Worm (Caenorhabditis elegans) whole organism, L4 larva: ENCODE measurements around the gene C06E1.11.

Experiments
- F37D6.2 ChIP-seq: sonication (generic microtip); optimal IDR thresholded peaks from 2 replicates; lab custom pipeline; 2016; ENCODE audit warnings: mild to moderate bottlenecking, missing genetic modification characterization, missing compliant biosample characterization
- F44E2.7 ChIP-seq: fragments of 200-800 bp; sonication (Bioruptor generic); IDR thresholded peaks from 2 replicates; pipeline ENCODE4 v2.1.2; 2022; ENCODE audit warnings: missing genetic modification characterization, missing compliant biosample characterization
- Y5F2A.4 ChIP-seq: fragments of 200-800 bp; sonication (Bioruptor generic); optimal IDR thresholded peaks from 2 replicates; lab custom pipeline; 2018; ENCODE audit warnings: mild to moderate bottlenecking, missing genetic modification characterization, missing compliant biosample characterization
- ZK337.2 ChIP-seq: fragments of 200-800 bp; sonication (Bioruptor generic); IDR thresholded peaks from 2 replicates; pipeline ENCODE4 v1.3.6; 2022; ENCODE audit warnings: missing genetic modification reagents, missing genetic modification characterization, missing compliant biosample characterization
- ceh-44 ChIP-seq: fragments of 200-800 bp; sonication (Bioruptor generic); IDR thresholded peaks from 2 replicates; pipeline ENCODE4 v1.3.6; 2022; ENCODE audit warnings: missing genetic modification reagents, missing genetic modification characterization, missing compliant biosample characterization
- ces-1 ChIP-seq: fragments of 150-350 bp; sonication (generic microtip); optimal IDR thresholded peaks from 4 replicates; lab custom pipeline; 2014; ENCODE audit warnings: missing biosample characterization, missing genetic modification reagents, missing genetic modification characterization
- daf-12 ChIP-seq: fragments of 150-350 bp; optimal IDR thresholded peaks from 2 replicates; lab custom pipeline; 2014; ENCODE audit warnings: missing biosample characterization, missing genetic modification reagents, missing genetic modification characterization
- dmd-8 ChIP-seq: fragments of 200-800 bp; sonication (Bioruptor generic); IDR thresholded peaks from 2 replicates; pipeline ENCODE4 v1.3.6; 2022; ENCODE audit warnings: missing genetic modification characterization, missing compliant biosample characterization
- dmd-9 ChIP-seq: fragments of 200-800 bp; sonication (Bioruptor generic); IDR thresholded peaks from 2 replicates; pipeline ENCODE4 v1.3.6; 2022; ENCODE audit warnings: missing genetic modification reagents, missing genetic modification characterization, missing compliant biosample characterization
- dpl-1 ChIP-seq: fragments of 150-350 bp; optimal IDR thresholded peaks from 2 replicates; lab custom pipeline; 2014; ENCODE audit warnings: missing biosample characterization, missing genetic modification reagents, missing genetic modification characterization
- fkh-10 ChIP-seq: fragments of 150-350 bp; optimal IDR thresholded peaks from 2 replicates; lab custom pipeline; 2014; ENCODE audit warnings: missing biosample characterization, missing genetic modification reagents, missing genetic modification characterization
- gei-8 ChIP-seq: fragments of 200-800 bp; sonication (Bioruptor generic); optimal IDR thresholded peaks from 2 replicates; lab custom pipeline; 2018; ENCODE audit warnings: mild to moderate bottlenecking, missing genetic modification characterization, missing compliant biosample characterization
- hlh-11 ChIP-seq: fragments of 200-800 bp; sonication (Bioruptor generic); optimal IDR thresholded peaks from 2 replicates; lab custom pipeline; 2018; ENCODE audit warnings: mild to moderate bottlenecking, missing genetic modification characterization, missing compliant biosample characterization
- lin-13 ChIP-seq: fragments of 150-350 bp; optimal IDR thresholded peaks from 2 replicates; lab custom pipeline; 2014; ENCODE audit warnings: missing biosample characterization, missing genetic modification reagents, missing genetic modification characterization
- lin-29 ChIP-seq: fragments of 200-800 bp; sonication (Bioruptor generic); IDR thresholded peaks from 2 replicates; pipeline ENCODE4 v1.3.6; 2022; ENCODE audit warnings: missing genetic modification reagents, missing genetic modification characterization, missing compliant biosample characterization
- lin-38 ChIP-seq: fragments of 200-800 bp; sonication (Bioruptor generic); IDR thresholded peaks from 2 replicates; pipeline ENCODE4 v1.3.6; 2022; ENCODE audit warnings: missing genetic modification reagents, missing genetic modification characterization, missing compliant biosample characterization
- lir-3 ChIP-seq: sonication (generic microtip); optimal IDR thresholded peaks from 2 replicates; lab custom pipeline; 2016; ENCODE audit warnings: mild to moderate bottlenecking, missing genetic modification characterization, missing compliant biosample characterization
- lsy-2 ChIP-seq, 2 experiments: fragments of 150-350 bp in 1 of 2; sonication (generic microtip) in 1 of 2; optimal IDR thresholded peaks; 2 replicates each; lab custom pipeline; 2014 to 2017; ENCODE audit warnings: missing biosample characterization in 2 of 2, missing genetic modification characterization in 2 of 2
- mep-1 ChIP-seq: fragments of 150-350 bp; sonication (generic microtip); optimal IDR thresholded peaks from 3 replicates; lab custom pipeline; 2014; ENCODE audit warnings: missing biosample characterization, missing genetic modification characterization
- mxl-2 ChIP-seq: fragments of 200-800 bp; sonication (Bioruptor generic); conservative IDR thresholded peaks from 2 replicates; pipeline ENCODE4 v1.3.6; 2022; ENCODE audit warnings: missing genetic modification reagents, missing genetic modification characterization, missing compliant biosample characterization
- mxl-3 ChIP-seq: fragments of 200-800 bp; sonication (Bioruptor generic); optimal IDR thresholded peaks from 2 replicates; lab custom pipeline; 2018; ENCODE audit warnings: mild to moderate bottlenecking, missing genetic modification characterization, missing compliant biosample characterization
- nhr-10 ChIP-seq: fragments of 150-350 bp; optimal IDR thresholded peaks from 2 replicates; lab custom pipeline; 2014; ENCODE audit warnings: missing biosample characterization, missing genetic modification characterization
- nhr-25 ChIP-seq: sonication (generic microtip); optimal IDR thresholded peaks from 2 replicates; lab custom pipeline; 2017; ENCODE audit warnings: missing genetic modification characterization, mild to moderate bottlenecking, missing compliant biosample characterization, antibody characterized with exemption, moderate library complexity, borderline replicate concordance; ENCODE audit not compliant: insufficient read depth
- nhr-28 ChIP-seq: fragments of 150-350 bp; optimal IDR thresholded peaks from 2 replicates; lab custom pipeline; 2014; ENCODE audit warnings: missing biosample characterization, missing genetic modification characterization
- nhr-41 ChIP-seq: fragments of 200-800 bp; sonication (Bioruptor generic); IDR thresholded peaks from 2 replicates; pipeline ENCODE4 v1.3.6; 2022; ENCODE audit warnings: missing genetic modification reagents, missing genetic modification characterization, missing compliant biosample characterization
- nhr-42 ChIP-seq: fragments of 200-800 bp; sonication (Bioruptor generic); IDR thresholded peaks from 2 replicates; pipeline ENCODE4 v1.3.6; 2022; ENCODE audit warnings: missing genetic modification characterization, missing compliant biosample characterization
- nhr-48 ChIP-seq: sonication (generic microtip); optimal IDR thresholded peaks from 2 replicates; lab custom pipeline; 2016; ENCODE audit warnings: mild to moderate bottlenecking, missing genetic modification characterization, missing compliant biosample characterization
- nhr-76 ChIP-seq: fragments of 150-350 bp; optimal IDR thresholded peaks from 2 replicates; lab custom pipeline; 2014; ENCODE audit warnings: missing biosample characterization, missing genetic modification characterization
- nhr-77 ChIP-seq: fragments of 150-350 bp; optimal IDR thresholded peaks from 2 replicates; lab custom pipeline; 2014; ENCODE audit warnings: missing biosample characterization, missing genetic modification characterization
- pha-4 ChIP-seq, 2 experiments: fragments of 150-350 bp in 1 of 2; fragments of 200-800 bp in 1 of 2; sonication (Bioruptor generic) in 1 of 2; IDR thresholded peaks in 1 of 2; optimal IDR thresholded peaks in 1 of 2; 2 replicates each; pipeline versions ENCODE4 v1.3.6 to Lab custom; 2014 to 2022; ENCODE audit warnings: missing genetic modification characterization in 2 of 2, missing genetic modification reagents in 2 of 2, missing biosample characterization in 1 of 2, missing compliant biosample characterization in 1 of 2
- pqm-1 ChIP-seq: sonication (generic microtip); optimal IDR thresholded peaks from 2 replicates; lab custom pipeline; 2017; ENCODE audit warnings: missing biosample characterization, missing genetic modification characterization
- rbr-2 ChIP-seq: sonication (generic microtip); optimal IDR thresholded peaks from 2 replicates; lab custom pipeline; 2016; ENCODE audit warnings: missing genotype, missing genetic modification characterization, missing compliant biosample characterization
- saeg-2 ChIP-seq: fragments of 200-800 bp; sonication (Bioruptor generic); IDR thresholded peaks from 2 replicates; pipeline ENCODE4 v1.3.6; 2022; ENCODE audit warnings: missing genetic modification reagents, missing genetic modification characterization, missing compliant biosample characterization
- snpc-1.2 ChIP-seq: fragments of 200-800 bp; sonication (Bioruptor generic); IDR thresholded peaks from 2 replicates; pipeline ENCODE4 v1.3.6; 2022; ENCODE audit warnings: missing genetic modification reagents, missing genetic modification characterization, missing compliant biosample characterization
- spr-1 ChIP-seq: sonication (generic microtip); optimal IDR thresholded peaks from 2 replicates; lab custom pipeline; 2016; ENCODE audit warnings: mild to moderate bottlenecking, missing genetic modification characterization, missing compliant biosample characterization
- unc-39 ChIP-seq: sonication (generic microtip); optimal IDR thresholded peaks from 2 replicates; lab custom pipeline; 2017; ENCODE audit warnings: missing biosample characterization, missing genetic modification characterization
- unc-62 ChIP-seq, 3 experiments: fragments of 150-350 bp in 1 of 3; sonication (generic microtip); optimal IDR thresholded peaks in 2 of 3; peaks in 1 of 3; 1 replicate in 1 of 3; 2 replicates in 2 of 3; lab custom pipeline; 2014 to 2017; ENCODE audit warnings: missing biosample characterization in 3 of 3, missing genetic modification characterization in 3 of 3, missing genetic modification reagents in 3 of 3, missing genotype in 1 of 3
- vab-7 ChIP-seq: fragments of 200-800 bp; sonication (Bioruptor generic); IDR thresholded peaks from 2 replicates; pipeline ENCODE4 v1.3.6; 2022; ENCODE audit warnings: missing genetic modification reagents, missing genetic modification characterization, missing compliant biosample characterization
- ztf-7 ChIP-seq: fragments of 150-350 bp; optimal IDR thresholded peaks from 2 replicates; lab custom pipeline; 2014; ENCODE audit warnings: missing biosample characterization, missing genetic modification characterization

The C06E1.11 gene

DNA sequence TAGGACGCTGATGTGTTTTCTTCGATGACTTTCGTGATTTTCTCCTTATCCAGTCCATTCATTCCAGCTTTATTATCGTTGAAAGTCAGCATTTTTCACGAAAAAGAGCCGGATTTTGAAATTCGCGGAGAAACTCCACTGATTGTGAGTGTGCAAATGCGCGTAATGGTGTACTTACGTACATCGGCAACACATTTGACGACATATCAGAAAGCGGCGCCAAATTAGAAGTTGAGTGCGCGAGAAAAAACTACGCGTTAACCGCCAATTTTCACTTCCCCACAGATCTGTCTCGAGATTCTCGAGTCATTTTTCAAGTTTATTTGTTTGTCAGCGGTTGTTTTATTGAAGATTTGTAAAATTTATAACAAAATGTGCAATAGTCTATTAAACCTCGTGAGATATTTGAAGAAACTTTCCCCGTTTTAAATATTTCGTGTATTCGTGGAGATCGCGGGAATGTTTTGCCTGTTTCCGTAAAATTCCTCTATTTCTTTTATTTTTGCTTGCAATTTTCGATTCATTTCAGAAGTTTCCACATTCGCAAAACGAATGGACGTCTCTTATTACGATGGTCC is 12.0 kb upstream of the C06E1.11 start, which contains the start of the genes polk-1 and gpr-1:
polk-1 (minus strand) TSS at position 186 of the 578 bp plus-strand sequence.
gpr-1 (plus strand) TSS at position 528 of the 578 bp plus-strand sequence.
- TF ChIP-seq nhr-42 (GFP tag; lab: Robert Waterston, UW) (no peak), F37D6.2 (tag; lab: Kevin White, UChicago) (no peak), lin-38 (peak; percentile 54), nhr-10 (tag; lab: Kevin White, UChicago) (no peak), lsy-2 (tag; optimal IDR thresholded peaks at IDR 0.05; lab: Kevin White, UChicago) (no peak), dpl-1 (peak; percentile 72), F44E2.7 (GFP tag; lab: Robert Waterston, UW) (no peak), saeg-2 (GFP tag; lab: Robert Waterston, UW) (no peak), lin-13 (GFP tag; lab: Kevin White, UChicago) (peak; percentile 3), hlh-11 (no peak), daf-12 (tag; lab: Kevin White, UChicago) (no peak), mxl-3 (GFP tag; lab: Kevin White, UChicago) (no peak), nhr-41 (GFP tag; lab: Robert Waterston, UW) (no peak), nhr-25 (tag; lab: Kevin White, UChicago) (no peak), dmd-8 (GFP tag; lab: Robert Waterston, UW) (no peak), mep-1 (tag; lab: Kevin White, UChicago) (no peak)

DNA sequence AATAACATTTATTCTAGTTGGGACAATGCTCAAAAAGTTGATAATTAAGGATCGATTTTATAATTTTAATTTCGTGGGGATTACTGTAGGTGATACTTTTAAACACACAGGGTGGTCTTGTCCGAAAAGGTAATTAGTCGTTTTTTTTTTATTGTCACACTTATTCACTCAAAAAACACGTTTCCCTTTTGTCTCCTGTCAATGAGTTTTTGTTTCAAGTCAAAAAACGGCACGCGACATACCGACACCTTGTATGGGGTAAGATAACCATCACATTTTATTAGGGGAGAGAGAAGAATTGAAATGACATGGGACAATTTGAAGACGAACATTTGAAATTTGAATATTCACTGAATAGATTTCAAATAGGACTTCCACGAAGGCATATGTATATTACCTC is 8.6 kb upstream of the C06E1.11 start:
- TF ChIP-seq lin-29 (no peak), unc-62 (GFP tag; optimal IDR thresholded peaks at IDR 0.05 in 1 of 2; lab: Kevin White, UChicago) (peak in 1 of 2 experiments; percentile 51), unc-62 (tag; optimal IDR thresholded peaks at IDR 0.05; lab: Kevin White, UChicago) (no peak), nhr-76 (tag; lab: Kevin White, UChicago) (no peak)
- TF ChIP-seq, all 104 proteins: peak for 1

DNA sequence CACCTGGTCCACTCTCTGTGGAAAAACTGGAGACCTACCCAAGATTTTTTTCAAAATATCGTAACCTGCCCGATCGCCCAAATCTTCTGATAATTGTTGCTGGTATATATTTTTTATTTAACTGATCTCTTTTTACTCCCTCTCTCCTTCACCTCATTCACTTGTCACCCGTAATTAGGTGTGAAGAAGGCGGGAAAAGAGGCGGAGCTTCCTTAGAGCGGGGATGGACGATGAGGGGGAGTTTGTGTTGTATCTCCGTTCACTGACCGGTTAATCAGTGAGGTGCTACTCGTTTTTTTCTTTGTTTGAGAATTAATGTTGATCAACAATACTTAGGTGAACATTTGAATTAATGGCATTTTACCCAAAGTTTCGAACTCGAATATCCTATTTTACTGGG is 5.9 kb upstream of the C06E1.11 start, which contains the start of gene ceh-16:
ceh-16 (plus strand) TSS at position 301 of the 400 bp plus-strand sequence.
- TF ChIP-seq lir-3: no peak
- TF ChIP-seq dpl-1: no peak
- TF ChIP-seq vab-7 (GFP tag; lab: Robert Waterston, UW): no peak
- no peak for TF ChIP-seq mxl-2
- no peak for TF ChIP-seq rbr-2 (tag; lab: Kevin White, UChicago)
- no peak for TF ChIP-seq nhr-28 (tag; lab: Kevin White, UChicago)
- no peak for TF ChIP-seq nhr-25 (tag; lab: Kevin White, UChicago)
- no peak for TF ChIP-seq spr-1
- TF ChIP-seq dmd-9 (GFP tag; lab: Robert Waterston, UW): no peak
- TF ChIP-seq unc-39 (tag; lab: Kevin White, UChicago): no peak
- no peak for TF ChIP-seq Y5F2A.4
- TF ChIP-seq nhr-10 (tag; lab: Kevin White, UChicago): no peak
- no peak for TF ChIP-seq pqm-1 (tag; lab: Kevin White, UChicago)
- no peak for TF ChIP-seq fkh-10 (GFP tag; lab: Kevin White, UChicago)
- TF ChIP-seq snpc-1.2: no peak
- no peak for TF ChIP-seq ZK337.2
- TF ChIP-seq ces-1: no peak
- TF ChIP-seq pha-4 (GFP tag; IDR thresholded peaks at IDR 0.05; lab: Robert Waterston, UW): no peak
- no peak for TF ChIP-seq pha-4 (tag; optimal IDR thresholded peaks at IDR 0.05; lab: Kevin White, UChicago)
- no peak for TF ChIP-seq nhr-48

DNA sequence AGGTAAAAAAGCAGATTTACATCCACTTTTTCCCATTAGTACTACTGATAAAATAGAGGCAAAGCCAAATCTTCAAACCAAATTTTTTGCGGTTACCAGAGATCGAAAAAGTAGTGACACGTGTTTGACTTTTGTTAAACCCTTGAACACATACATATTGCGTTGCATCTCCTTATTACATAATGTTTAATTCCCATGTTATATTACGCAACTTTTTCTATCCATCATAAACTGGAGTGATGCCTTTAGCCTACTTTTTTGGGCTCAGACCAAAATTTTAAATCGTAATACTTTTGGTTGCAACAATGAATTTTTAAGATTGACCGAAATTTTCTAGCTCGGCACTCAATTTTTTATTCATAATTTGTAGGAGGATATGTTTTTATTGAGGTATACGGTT is 5.5 kb upstream of the C06E1.11 start:
- TF ChIP-seq gei-8 (GFP tag; lab: Kevin White, UChicago) (no peak), nhr-77 (no peak), pqm-1 (tag; lab: Kevin White, UChicago) (no peak), ceh-44 (GFP tag; lab: Robert Waterston, UW) (no peak), ztf-7 (tag; lab: Kevin White, UChicago) (no peak), F37D6.2 (tag; lab: Kevin White, UChicago) (no peak), ZK337.2 (no peak)
